Worm (Caenorhabditis elegans) whole organism, L2 larva: ENCODE measurements around the gene ZK632.10.

ENCODE experiments used
- F13H6.1 ChIP-seq: sonication (generic microtip); optimal IDR thresholded peaks from 2 replicates; lab custom pipeline; 2016; ENCODE audit warnings: missing genetic modification characterization, missing compliant biosample characterization
- ama-1 ChIP-seq: fragments of 150-350 bp; optimal IDR thresholded peaks from 2 replicates; lab custom pipeline; 2018; ENCODE audit warnings: inconsistent platforms
- blmp-1 ChIP-seq: sonication (generic microtip); optimal IDR thresholded peaks from 2 replicates; lab custom pipeline; 2017; ENCODE audit warnings: missing genetic modification characterization, mild to moderate bottlenecking, missing compliant biosample characterization, antibody characterized with exemption, moderate library complexity; ENCODE audit not compliant: insufficient read depth
- ceh-16 ChIP-seq: fragments of 150-350 bp; optimal IDR thresholded peaks from 2 replicates; lab custom pipeline; 2014; ENCODE audit warnings: missing biosample characterization, missing genetic modification characterization
- gmeb-1 ChIP-seq: fragments of 150-350 bp; optimal IDR thresholded peaks from 2 replicates; lab custom pipeline; 2014; ENCODE audit warnings: missing biosample characterization, missing genetic modification characterization
- lsy-2 ChIP-seq, 2 experiments: fragments of 150-350 bp in 1 of 2; sonication (generic microtip) in 1 of 2; optimal IDR thresholded peaks; 2 replicates each; lab custom pipeline; 2014 to 2017; ENCODE audit warnings: missing biosample characterization in 2 of 2, missing genetic modification characterization in 2 of 2
- nhr-23 ChIP-seq: fragments of 150-350 bp; optimal IDR thresholded peaks from 2 replicates; lab custom pipeline; 2014; ENCODE audit warnings: missing biosample characterization, missing genetic modification reagents, missing genetic modification characterization
- nhr-237 ChIP-seq: fragments of 150-350 bp; optimal IDR thresholded peaks from 2 replicates; lab custom pipeline; 2014; ENCODE audit warnings: missing biosample characterization, missing genetic modification characterization
- snpc-4 ChIP-seq: fragments of 150-350 bp; optimal IDR thresholded peaks from 2 replicates; lab custom pipeline; 2014; ENCODE audit warnings: missing biosample characterization, missing genetic modification characterization
- unc-39 ChIP-seq: fragments of 150-350 bp; optimal IDR thresholded peaks from 2 replicates; lab custom pipeline; 2014; ENCODE audit warnings: missing biosample characterization, missing genetic modification characterization
- unc-62 ChIP-seq: fragments of 150-350 bp; optimal IDR thresholded peaks from 2 replicates; lab custom pipeline; 2014; ENCODE audit warnings: missing biosample characterization, missing genetic modification reagents, missing genetic modification characterization
- zag-1 ChIP-seq: fragments of 150-350 bp; optimal IDR thresholded peaks from 2 replicates; lab custom pipeline; 2014; ENCODE audit warnings: missing biosample characterization, missing genetic modification characterization

- no peak for TF ChIP-seq ama-1 (lab: Kevin White, UChicago)
- TF ChIP-seq unc-62 = no peak
- no peak for TF ChIP-seq nhr-237 (tag; lab: Kevin White, UChicago)
- no peak for TF ChIP-seq snpc-4 (tag; lab: Kevin White, UChicago)
- TF ChIP-seq lsy-2 (tag; optimal IDR thresholded peaks at IDR 0.05; lab: Kevin White, UChicago) = no peak
- TF ChIP-seq blmp-1 (tag; lab: Kevin White, UChicago) = no peak
- no peak for TF ChIP-seq unc-39
- no peak for TF ChIP-seq nhr-23 (tag; lab: Kevin White, UChicago)
- no peak for TF ChIP-seq zag-1 (tag; lab: Kevin White, UChicago)
- no peak for TF ChIP-seq ceh-16 (tag; lab: Kevin White, UChicago)
- TF ChIP-seq F13H6.1 = no peak
- TF ChIP-seq gmeb-1 (tag; lab: Kevin White, UChicago) = no peak
These were observed 21.1 kb upstream of the ZK632.10 start for ce11 chrIII:9848603-9849002.
